Worm (Caenorhabditis elegans): ENCODE measurements around the gene C46F4.3.

ce11 chrX:5904603-5905081, 30.9 kb upstream of the C46F4.3 start, which contains the start of gene nlp-49:
- TF ChIP-seq cog-1 (tag; optimal IDR thresholded peaks at IDR 0.05) (no peak), tab-1 (GFP tag; IDR thresholded peaks at IDR 0.05) (no peak), ref-1 (GFP tag; conservative IDR thresholded peaks at IDR 0.05) (no peak), ztf-23 (GFP tag; IDR thresholded peaks at IDR 0.05) (no peak), klf-2 (GFP tag; conservative IDR thresholded peaks at IDR 0.05) (no peak)

Measured in whole organism, midembryonic.